Fruit fly (Drosophila melanogaster) whole organism, embryonic: Measurements from ENCODE around the gene beta'COP.
A peak's percentile ranks its signal among the peaks of the same experiment; 100 is the strongest.

Source experiments
- C15 ChIP-seq: fragments of 200-800 bp; sonication (Bioruptor generic); IDR thresholded peaks from 3 replicates; pipeline ENCODE4 v1.3.6; 2022; ENCODE audit warnings: missing biosample characterization, missing genetic modification characterization
- CG10959 ChIP-seq: fragments of 200-800 bp; sonication (Bioruptor generic); IDR thresholded peaks from 2 replicates; pipeline ENCODE4 v1.3.6; 2022; ENCODE audit warnings: missing biosample characterization, missing genetic modification characterization
- CG1602 ChIP-seq: fragments of 200-800 bp; sonication (Bioruptor generic); optimal IDR thresholded peaks from 3 replicates; lab custom pipeline; 2016; ENCODE audit warnings: missing biosample characterization, missing genetic modification characterization
- CG1647 ChIP-seq: fragments of 200-800 bp; sonication (Bioruptor generic); optimal IDR thresholded peaks from 3 replicates; lab custom pipeline; 2016; ENCODE audit warnings: missing biosample characterization, missing genetic modification characterization
- CG16779 ChIP-seq: fragments of 200-800 bp; sonication (Bioruptor generic); IDR thresholded peaks from 2 replicates; pipeline ENCODE4 v1.3.6; 2022; ENCODE audit warnings: missing biosample characterization, missing genetic modification characterization
- CG16813 ChIP-seq: fragments of 200-800 bp; sonication (Bioruptor generic); IDR thresholded peaks from 3 replicates; pipeline ENCODE4 v1.3.6; 2022; ENCODE audit warnings: missing biosample characterization, missing genetic modification characterization; ENCODE audit not compliant: partially characterized antibody
- CG17568 ChIP-seq: fragments of 200-800 bp; sonication (Bioruptor generic); optimal IDR thresholded peaks from 2 replicates; lab custom pipeline; 2018; ENCODE audit warnings: missing biosample characterization, mild to moderate bottlenecking, missing genetic modification characterization, moderate library complexity
- CG17829 ChIP-seq: fragments of 200-800 bp; optimal IDR thresholded peaks from 2 replicates; lab custom pipeline; 2019; ENCODE audit warnings: missing biosample characterization, mild to moderate bottlenecking, missing genetic modification characterization, moderate library complexity
- CG30020 ChIP-seq: fragments of 200-800 bp; optimal IDR thresholded peaks from 2 replicates; lab custom pipeline; 2019; ENCODE audit warnings: missing biosample characterization, mild to moderate bottlenecking, missing genetic modification characterization, moderate library complexity
- CG34376 ChIP-seq: fragments of 200-800 bp; sonication (Bioruptor generic); optimal IDR thresholded peaks from 2 replicates; lab custom pipeline; 2018; ENCODE audit warnings: missing biosample characterization, mild to moderate bottlenecking, missing genetic modification characterization
- CG8388 ChIP-seq: fragments of 200-800 bp; sonication (Bioruptor generic); optimal IDR thresholded peaks from 2 replicates; lab custom pipeline; 2019; ENCODE audit warnings: missing biosample characterization, mild to moderate bottlenecking, missing genetic modification characterization, moderate library complexity
- H15 ChIP-seq: fragments of 200-800 bp; sonication (Bioruptor generic); IDR thresholded peaks from 3 replicates; pipeline ENCODE4 v1.3.6; 2022; ENCODE audit warnings: missing biosample characterization, missing genetic modification characterization
- HHEX ChIP-seq: fragments of 200-800 bp; sonication (Bioruptor generic); optimal IDR thresholded peaks from 3 replicates; lab custom pipeline; 2017; ENCODE audit warnings: missing biosample characterization, mild to moderate bottlenecking, missing genetic modification characterization, missing genetic modification reagents
- HLH3B ChIP-seq: fragments of 200-800 bp; sonication (Bioruptor generic); IDR thresholded peaks from 2 replicates; pipeline ENCODE4 v1.3.6; 2022; ENCODE audit warnings: missing biosample characterization, missing genetic modification characterization
- Hmr ChIP-seq: fragments of 200-800 bp; sonication (Bioruptor generic); optimal IDR thresholded peaks from 3 replicates; lab custom pipeline; 2017; ENCODE audit warnings: mild to moderate bottlenecking, missing biosample characterization, missing genetic modification reagents, missing genetic modification characterization
- Hr39 ChIP-seq: fragments of >200 bp; optimal IDR thresholded peaks from 2 replicates; lab custom pipeline; 2017
- Mad ChIP-seq: fragments of 200-800 bp; sonication (Bioruptor generic); optimal IDR thresholded peaks from 2 replicates; lab custom pipeline; 2016; ENCODE audit warnings: missing biosample characterization, missing genetic modification characterization
- Neu2 ChIP-seq: fragments of 200-800 bp; sonication (Bioruptor generic); optimal IDR thresholded peaks from 3 replicates; lab custom pipeline; 2016; ENCODE audit warnings: missing biosample characterization, missing genetic modification characterization, borderline replicate concordance
- Oaz ChIP-seq: fragments of 200-800 bp; sonication (Bioruptor generic); IDR thresholded peaks from 2 replicates; pipeline ENCODE4 v1.3.6; 2022; ENCODE audit warnings: missing biosample characterization, missing genetic modification characterization
- PHDP ChIP-seq: fragments of 200-800 bp; sonication (Bioruptor generic); optimal IDR thresholded peaks from 3 replicates; lab custom pipeline; 2018; ENCODE audit warnings: missing biosample characterization, mild to moderate bottlenecking, missing genetic modification characterization, moderate library complexity
- az2 ChIP-seq: fragments of 200-800 bp; sonication (Bioruptor generic); optimal IDR thresholded peaks from 3 replicates; lab custom pipeline; 2016; ENCODE audit warnings: missing biosample characterization, missing genetic modification characterization
- cad ChIP-seq: fragments of >200 bp; optimal IDR thresholded peaks from 2 replicates; lab custom pipeline; 2017; ENCODE audit warnings: missing biosample characterization, missing genetic modification characterization
- crc ChIP-seq: fragments of 200-800 bp; sonication (Bioruptor generic); optimal IDR thresholded peaks from 2 replicates; lab custom pipeline; 2016; ENCODE audit warnings: missing biosample characterization, missing genetic modification characterization
- crp ChIP-seq, 2 experiments: fragments of 200-800 bp; sonication (Bioruptor generic); optimal IDR thresholded peaks; 2 replicates in 1 of 2; 3 replicates in 1 of 2; lab custom pipeline; 2017; ENCODE audit warnings: missing biosample characterization in 2 of 2, missing genetic modification characterization in 2 of 2, mild to moderate bottlenecking in 1 of 2, moderate library complexity in 1 of 2
- danr ChIP-seq: fragments of 200-800 bp; sonication (Bioruptor generic); IDR thresholded peaks from 2 replicates; pipeline ENCODE4 v1.3.6; 2022; ENCODE audit warnings: missing biosample characterization, missing genetic modification characterization
- dm ChIP-seq: fragments of 200-800 bp; sonication (Bioruptor generic); optimal IDR thresholded peaks from 3 replicates; lab custom pipeline; 2016; ENCODE audit warnings: missing biosample characterization, missing genetic modification characterization
- exex ChIP-seq: fragments of 200-800 bp; sonication (Bioruptor generic); optimal IDR thresholded peaks from 4 replicates; lab custom pipeline; 2018; ENCODE audit warnings: missing biosample characterization, mild to moderate bottlenecking, missing genetic modification characterization, moderate library complexity
- fd102C ChIP-seq: fragments of 200-800 bp; sonication (Bioruptor generic); optimal IDR thresholded peaks from 2 replicates; lab custom pipeline; 2018; ENCODE audit warnings: missing biosample characterization, mild to moderate bottlenecking, missing genetic modification characterization, moderate library complexity
- gcm ChIP-seq: fragments of 200-800 bp; sonication (Bioruptor generic); optimal IDR thresholded peaks from 2 replicates; lab custom pipeline; 2019; ENCODE audit warnings: missing biosample characterization, mild to moderate bottlenecking, missing genetic modification characterization, moderate library complexity
- gro ChIP-seq: fragments of 200-800 bp; sonication (Bioruptor generic); optimal IDR thresholded peaks from 2 replicates; lab custom pipeline; 2016; ENCODE audit warnings: missing biosample characterization, missing genetic modification characterization
- hb ChIP-seq: fragments of 200-800 bp; sonication (Bioruptor generic); IDR thresholded peaks from 3 replicates; pipeline ENCODE4 v1.3.6; 2022; ENCODE audit warnings: missing biosample characterization, missing genetic modification characterization; ENCODE audit not compliant: partially characterized antibody
- hbn ChIP-seq: fragments of 200-800 bp; sonication (Bioruptor generic); IDR thresholded peaks from 2 replicates; pipeline ENCODE4 v1.3.6; 2022; ENCODE audit warnings: missing biosample characterization, missing genetic modification characterization; ENCODE audit not compliant: partially characterized antibody
- ind ChIP-seq: fragments of 200-800 bp; sonication (Bioruptor generic); optimal IDR thresholded peaks from 3 replicates; lab custom pipeline; 2016; ENCODE audit warnings: missing biosample characterization, missing genetic modification characterization
- ken ChIP-seq: fragments of 200-800 bp; sonication (Bioruptor generic); IDR thresholded peaks from 3 replicates; pipeline ENCODE4 v1.3.6; 2022; ENCODE audit warnings: missing biosample characterization, missing genetic modification characterization
- klu ChIP-seq: fragments of 200-800 bp; sonication (Bioruptor generic); IDR thresholded peaks from 2 replicates; pipeline ENCODE4 v1.3.6; 2022; ENCODE audit warnings: missing biosample characterization, missing genetic modification characterization
- lov ChIP-seq, 2 experiments: fragments of 200-800 bp in 1 of 2; fragments of >200 bp in 1 of 2; sonication (Bioruptor generic) in 1 of 2; IDR thresholded peaks in 1 of 2; optimal IDR thresholded peaks in 1 of 2; 2 replicates in 1 of 2; 3 replicates in 1 of 2; pipeline versions ENCODE4 v1.3.6 to Lab custom; 2017 to 2022; ENCODE audit warnings: missing biosample characterization in 1 of 2, missing genetic modification characterization in 1 of 2
- nerfin-1 ChIP-seq: fragments of 200-800 bp; sonication (Bioruptor generic); optimal IDR thresholded peaks from 3 replicates; lab custom pipeline; 2019; ENCODE audit warnings: missing biosample characterization, mild to moderate bottlenecking, missing genetic modification characterization, moderate library complexity
- pan ChIP-seq, 4 experiments: fragments of >200 bp in 3 of 4; fragments of 200-800 bp in 1 of 4; sonication (Bioruptor generic) in 1 of 4; optimal IDR thresholded peaks in 3 of 4; IDR thresholded peaks in 1 of 4; 2 replicates each; pipeline versions ENCODE4 v1.3.6 to Lab custom; 2017 to 2022; ENCODE audit warnings: missing biosample characterization in 2 of 4, missing genetic modification characterization in 2 of 4, mixed read lengths in 1 of 4
- pros ChIP-seq: fragments of 200-800 bp; sonication (Bioruptor generic); optimal IDR thresholded peaks from 3 replicates; lab custom pipeline; 2019; ENCODE audit warnings: missing biosample characterization, mild to moderate bottlenecking, missing genetic modification characterization, moderate library complexity
- pzg ChIP-seq: fragments of 200-800 bp; sonication (Bioruptor generic); optimal IDR thresholded peaks from 3 replicates; lab custom pipeline; 2018; ENCODE audit warnings: missing biosample characterization, mild to moderate bottlenecking, missing genetic modification characterization, moderate library complexity
- ranshi ChIP-seq: fragments of 200-800 bp; sonication (Bioruptor generic); IDR thresholded peaks from 2 replicates; pipeline ENCODE4 v1.3.6; 2022; ENCODE audit warnings: missing biosample characterization, missing genetic modification characterization
- row ChIP-seq: fragments of 200-800 bp; sonication (Bioruptor generic); IDR thresholded peaks from 3 replicates; pipeline ENCODE4 v1.3.6; 2022; ENCODE audit warnings: missing biosample characterization, missing genetic modification characterization
- run ChIP-seq: fragments of 200-800 bp; sonication (Bioruptor generic); optimal IDR thresholded peaks from 3 replicates; lab custom pipeline; 2018; ENCODE audit warnings: missing biosample characterization, mild to moderate bottlenecking, missing genetic modification characterization
- schlank ChIP-seq: fragments of 200-800 bp; sonication (Bioruptor generic); optimal IDR thresholded peaks from 2 replicates; lab custom pipeline; 2018; ENCODE audit warnings: missing biosample characterization, mild to moderate bottlenecking, missing genetic modification characterization
- slbo ChIP-seq: fragments of 200-800 bp; sonication (Bioruptor generic); IDR thresholded peaks from 2 replicates; pipeline ENCODE4 v1.3.6; 2022; ENCODE audit warnings: missing biosample characterization, missing genetic modification characterization
- tgo ChIP-seq: fragments of 200-800 bp; sonication (Bioruptor generic); IDR thresholded peaks from 3 replicates; pipeline ENCODE4 v1.3.6; 2022; ENCODE audit warnings: missing biosample characterization, missing genetic modification characterization
- tio ChIP-seq: fragments of 200-800 bp; sonication (Bioruptor generic); optimal IDR thresholded peaks from 2 replicates; lab custom pipeline; 2017; ENCODE audit warnings: missing biosample characterization, missing genetic modification characterization, inconsistent platforms
- unc-4 ChIP-seq: fragments of 200-800 bp; sonication (Bioruptor generic); IDR thresholded peaks from 2 replicates; pipeline ENCODE4 v1.3.6; 2022; ENCODE audit warnings: missing biosample characterization, missing genetic modification characterization; ENCODE audit not compliant: partially characterized antibody
- unpg ChIP-seq: fragments of 200-800 bp; sonication (Bioruptor generic); optimal IDR thresholded peaks from 3 replicates; lab custom pipeline; 2018; ENCODE audit warnings: missing biosample characterization, mild to moderate bottlenecking, missing genetic modification characterization, moderate library complexity
- usp ChIP-seq: fragments of >200 bp; optimal IDR thresholded peaks from 2 replicates; lab custom pipeline; 2017; ENCODE audit warnings: missing biosample characterization, missing genetic modification characterization

beta'COP gene

dm6 chr2L:13387255-13387654 lies 8.6 kb downstream of the beta'COP start, which contains the start of the genes Ing5 and CG7099 (continued):
- peak; percentile 90 for TF ChIP-seq run
- peak; percentile 68 for TF ChIP-seq crc (GFP tag; lab: Kevin White, UChicago)
- TF ChIP-seq CG17568 (GFP tag; lab: Kevin White, UChicago), result peak; percentile 91
- TF ChIP-seq CG16779 (GFP tag; lab: Robert Waterston, UW), result peak; percentile 95
- peak; percentile 87 for TF ChIP-seq CG30020 (tag; lab: Kevin White, UChicago)
- no peak for TF ChIP-seq pan (optimal IDR thresholded peaks at IDR 0.05; lab: Kevin White, UChicago)
- TF ChIP-seq pan (GFP tag; optimal IDR thresholded peaks at IDR 0.05 in 1 of 2, IDR thresholded peaks at IDR 0.05 in 1 of 2), result peak in 1 of 2 experiments; percentile 97
- peak; percentile 90 for TF ChIP-seq danr (GFP tag; lab: Robert Waterston, UW)
- TF ChIP-seq HHEX (GFP tag; lab: Kevin White, UChicago), result peak; percentile 95
- no peak for TF ChIP-seq pros (GFP tag; lab: Kevin White, UChicago)
- peak; percentile 97 for TF ChIP-seq unpg
- TF ChIP-seq ind (GFP tag; lab: Kevin White, UChicago), result peak; percentile 98
- peak; percentile 97 for TF ChIP-seq az2 (GFP tag; lab: Kevin White, UChicago)
- peak; percentile 52; the same call in 1 of the 2 replicates for TF ChIP-seq hbn (GFP tag; lab: Robert Waterston, UW)
- TF ChIP-seq HLH3B (GFP tag; lab: Robert Waterston, UW), result peak; percentile 96
- peak; percentile 94 for TF ChIP-seq CG8388
- no peak for TF ChIP-seq lov (optimal IDR thresholded peaks at IDR 0.05; lab: Kevin White, UChicago)
- TF ChIP-seq lov (GFP tag; IDR thresholded peaks at IDR 0.05; lab: Robert Waterston, UW), result peak; percentile 94
- peak; percentile 98 for TF ChIP-seq CG1602 (GFP tag; lab: Kevin White, UChicago)
- TF ChIP-seq usp (GFP tag; lab: Kevin White, UChicago), result no peak
- TF ChIP-seq CG10959, result peak; percentile 94
- peak; percentile 92 for TF ChIP-seq Oaz (GFP tag; lab: Robert Waterston, UW)
- peak; percentile 96 for TF ChIP-seq tio (GFP tag; lab: Kevin White, UChicago)
- TF ChIP-seq ken (GFP tag; lab: Robert Waterston, UW), result peak; percentile 97
- TF ChIP-seq ranshi (GFP tag; lab: Robert Waterston, UW), result peak; percentile 97
- TF ChIP-seq hb, result peak; percentile 76; the same call in 2 of the 3 replicates
- TF ChIP-seq CG16813, result peak; percentile 62
- peak; percentile 96 for TF ChIP-seq Mad (GFP tag; lab: Kevin White, UChicago)
- TF ChIP-seq gro (GFP tag; lab: Kevin White, UChicago), result peak; percentile 91
- peak; percentile 74 for TF ChIP-seq fd102C
- TF ChIP-seq schlank (tag; lab: Kevin White, UChicago), result peak; percentile 80
- TF ChIP-seq slbo (GFP tag; lab: Robert Waterston, UW), result peak; percentile 99
- TF ChIP-seq pzg (GFP tag; lab: Kevin White, UChicago), result peak; percentile 57
- TF ChIP-seq unc-4 (GFP tag; lab: Robert Waterston, UW), result peak; percentile 60
- peak; percentile 94 for TF ChIP-seq Hmr (GFP tag; lab: Kevin White, UChicago)
- peak; percentile 99 for TF ChIP-seq row (GFP tag; lab: Robert Waterston, UW)
- TF ChIP-seq Hr39 (lab: Kevin White, UChicago), result no peak
- peak; percentile 94 for TF ChIP-seq CG1647 (GFP tag; lab: Kevin White, UChicago)
- TF ChIP-seq nerfin-1 (tag; lab: Kevin White, UChicago), result peak; percentile 93
- peak; percentile 94 for TF ChIP-seq C15 (GFP tag; lab: Robert Waterston, UW)
- peak; percentile 97 for TF ChIP-seq exex (tag; lab: Kevin White, UChicago)
- peak; percentile 97 for TF ChIP-seq CG17829 (tag; lab: Kevin White, UChicago)
- peak; percentile 88 for TF ChIP-seq CG34376 (GFP tag; lab: Kevin White, UChicago)
- TF ChIP-seq klu (GFP tag; lab: Robert Waterston, UW), result peak; percentile 93
- no peak for TF ChIP-seq cad (GFP tag; lab: Kevin White, UChicago)
- peak; percentile 96 for TF ChIP-seq PHDP (tag; lab: Kevin White, UChicago)
- peak; percentile 93 for TF ChIP-seq gcm (GFP tag; lab: Kevin White, UChicago)
- TF ChIP-seq H15, result peak; percentile 97
- no peak for TF ChIP-seq Neu2 (GFP tag; lab: Kevin White, UChicago)
- TF ChIP-seq crp (GFP tag; optimal IDR thresholded peaks at IDR 0.05; lab: Kevin White, UChicago), result peak; percentile 70 to 88
- peak; percentile 96 for TF ChIP-seq tgo (GFP tag; lab: Robert Waterston, UW)
- TF ChIP-seq dm (GFP tag; lab: Kevin White, UChicago), result peak; percentile 62
